Worm (Caenorhabditis elegans) whole organism, L2 larva: ENCODE results near the gene cam-1.
A peak's percentile ranks its signal among the peaks of the same experiment; 100 is the strongest.

Experiments
- C34F6.9 ChIP-seq: fragments of 150-350 bp; optimal IDR thresholded peaks from 2 replicates; lab custom pipeline; 2014; ENCODE audit warnings: missing biosample characterization, missing genetic modification characterization
- F13H6.1 ChIP-seq: sonication (generic microtip); optimal IDR thresholded peaks from 2 replicates; lab custom pipeline; 2016; ENCODE audit warnings: missing genetic modification characterization, missing compliant biosample characterization
- R02D3.7 ChIP-seq: fragments of 150-350 bp; optimal IDR thresholded peaks from 2 replicates; lab custom pipeline; 2014; ENCODE audit warnings: missing biosample characterization, missing genetic modification characterization
- Y55F3AM.14 ChIP-seq: fragments of 200-800 bp; sonication (Bioruptor generic); optimal IDR thresholded peaks from 2 replicates; lab custom pipeline; 2018; ENCODE audit warnings: mild to moderate bottlenecking, missing genetic modification characterization, missing compliant biosample characterization
- ZK546.5 ChIP-seq: sonication (generic microtip); optimal IDR thresholded peaks from 2 replicates; lab custom pipeline; 2017; ENCODE audit warnings: missing biosample characterization, missing genetic modification characterization
- aly-2 ChIP-seq: fragments of 150-350 bp; optimal IDR thresholded peaks from 2 replicates; lab custom pipeline; 2014; ENCODE audit warnings: missing biosample characterization, missing genetic modification characterization
- ama-1 ChIP-seq: fragments of 150-350 bp; optimal IDR thresholded peaks from 2 replicates; lab custom pipeline; 2018; ENCODE audit warnings: inconsistent platforms
- blmp-1 ChIP-seq: sonication (generic microtip); optimal IDR thresholded peaks from 2 replicates; lab custom pipeline; 2017; ENCODE audit warnings: missing genetic modification characterization, mild to moderate bottlenecking, missing compliant biosample characterization, antibody characterized with exemption, moderate library complexity; ENCODE audit not compliant: insufficient read depth
- crh-2 ChIP-seq: sonication (generic microtip); optimal IDR thresholded peaks from 2 replicates; lab custom pipeline; 2017; ENCODE audit warnings: missing biosample characterization, missing genetic modification characterization
- egl-27 ChIP-seq: sonication (generic microtip); optimal IDR thresholded peaks from 3 replicates; lab custom pipeline; 2017; ENCODE audit warnings: missing biosample characterization, missing genetic modification reagents, missing genetic modification characterization
- elt-1 ChIP-seq: fragments of 150-350 bp; optimal IDR thresholded peaks from 2 replicates; lab custom pipeline; 2014; ENCODE audit warnings: missing biosample characterization, missing genetic modification characterization
- fos-1 ChIP-seq: fragments of 150-350 bp; optimal IDR thresholded peaks from 2 replicates; lab custom pipeline; 2014; ENCODE audit warnings: missing biosample characterization, missing genetic modification characterization
- gmeb-1 ChIP-seq: fragments of 150-350 bp; optimal IDR thresholded peaks from 2 replicates; lab custom pipeline; 2014; ENCODE audit warnings: missing biosample characterization, missing genetic modification characterization
- lin-11 ChIP-seq: fragments of 150-350 bp; sonication (generic microtip); optimal IDR thresholded peaks from 2 replicates; lab custom pipeline; 2014; ENCODE audit warnings: missing biosample characterization, missing genetic modification characterization, inconsistent platforms, mixed read lengths
- lin-13 ChIP-seq: fragments of 150-350 bp; optimal IDR thresholded peaks from 2 replicates; lab custom pipeline; 2014; ENCODE audit warnings: missing biosample characterization, missing genetic modification reagents, missing genetic modification characterization
- lsy-2 ChIP-seq, 2 experiments: fragments of 150-350 bp in 1 of 2; sonication (generic microtip) in 1 of 2; optimal IDR thresholded peaks; 2 replicates each; lab custom pipeline; 2014 to 2017; ENCODE audit warnings: missing biosample characterization in 2 of 2, missing genetic modification characterization in 2 of 2
- mab-5 ChIP-seq: fragments of 150-350 bp; optimal IDR thresholded peaks from 2 replicates; lab custom pipeline; 2014; ENCODE audit warnings: missing biosample characterization, missing genetic modification characterization
- mbf-1 ChIP-seq: sonication (generic microtip); optimal IDR thresholded peaks from 2 replicates; lab custom pipeline; 2017; ENCODE audit warnings: missing biosample characterization, missing genetic modification characterization
- mdl-1 ChIP-seq, 2 experiments: fragments of 150-350 bp in 1 of 2; sonication (generic microtip) in 1 of 2; optimal IDR thresholded peaks; 2 replicates each; lab custom pipeline; 2017; ENCODE audit warnings: missing biosample characterization in 2 of 2, missing genetic modification characterization in 2 of 2
- nhr-10 ChIP-seq: sonication (generic microtip); optimal IDR thresholded peaks from 2 replicates; lab custom pipeline; 2017; ENCODE audit warnings: missing biosample characterization, missing genetic modification characterization
- nhr-11 ChIP-seq: fragments of 150-350 bp; optimal IDR thresholded peaks from 2 replicates; lab custom pipeline; 2014; ENCODE audit warnings: missing biosample characterization, missing genetic modification characterization
- nhr-12 ChIP-seq: fragments of 150-350 bp; optimal IDR thresholded peaks from 2 replicates; lab custom pipeline; 2014; ENCODE audit warnings: missing biosample characterization, missing genetic modification characterization
- nhr-129 ChIP-seq: fragments of 150-350 bp; optimal IDR thresholded peaks from 2 replicates; lab custom pipeline; 2014; ENCODE audit warnings: missing biosample characterization, missing genetic modification characterization
- nhr-21 ChIP-seq: fragments of 150-350 bp; optimal IDR thresholded peaks from 2 replicates; lab custom pipeline; 2014; ENCODE audit warnings: missing biosample characterization, missing genetic modification characterization
- nhr-23 ChIP-seq: fragments of 150-350 bp; optimal IDR thresholded peaks from 2 replicates; lab custom pipeline; 2014; ENCODE audit warnings: missing biosample characterization, missing genetic modification reagents, missing genetic modification characterization
- nhr-237 ChIP-seq: fragments of 150-350 bp; optimal IDR thresholded peaks from 2 replicates; lab custom pipeline; 2014; ENCODE audit warnings: missing biosample characterization, missing genetic modification characterization
- nhr-25 ChIP-seq: fragments of 150-350 bp; sonication (generic microtip); optimal IDR thresholded peaks from 3 replicates; lab custom pipeline; 2014; ENCODE audit warnings: missing biosample characterization, missing genetic modification characterization
- nhr-6 ChIP-seq: fragments of 150-350 bp; optimal IDR thresholded peaks from 2 replicates; lab custom pipeline; 2014; ENCODE audit warnings: missing biosample characterization, missing genetic modification characterization
- nhr-77 ChIP-seq: fragments of 150-350 bp; optimal IDR thresholded peaks from 2 replicates; lab custom pipeline; 2014; ENCODE audit warnings: missing biosample characterization, missing genetic modification characterization
- peb-1 ChIP-seq: fragments of 150-350 bp; optimal IDR thresholded peaks from 2 replicates; lab custom pipeline; 2014; ENCODE audit warnings: missing biosample characterization, missing genetic modification characterization
- sem-4 ChIP-seq: fragments of 150-350 bp; optimal IDR thresholded peaks from 2 replicates; lab custom pipeline; 2014; ENCODE audit warnings: missing biosample characterization, missing genetic modification reagents, missing genetic modification characterization
- sma-3 ChIP-seq: sonication (generic microtip); optimal IDR thresholded peaks from 2 replicates; lab custom pipeline; 2016; ENCODE audit warnings: missing genetic modification reagents, missing genetic modification characterization, missing compliant biosample characterization
- sma-9 ChIP-seq, 2 experiments: fragments of 150-350 bp in 1 of 2; sonication (generic microtip) in 1 of 2; optimal IDR thresholded peaks; 2 replicates each; lab custom pipeline; 2014 to 2016; ENCODE audit warnings: missing genetic modification characterization in 2 of 2, mild to moderate bottlenecking in 1 of 2, missing biosample characterization in 1 of 2, missing compliant biosample characterization in 1 of 2, missing genetic modification reagents in 1 of 2, moderate library complexity in 1 of 2
- snpc-4 ChIP-seq: fragments of 150-350 bp; optimal IDR thresholded peaks from 2 replicates; lab custom pipeline; 2014; ENCODE audit warnings: missing biosample characterization, missing genetic modification characterization
- unc-39 ChIP-seq: fragments of 150-350 bp; optimal IDR thresholded peaks from 2 replicates; lab custom pipeline; 2014; ENCODE audit warnings: missing biosample characterization, missing genetic modification characterization
- unc-55 ChIP-seq: fragments of 150-350 bp; sonication (generic microtip); optimal IDR thresholded peaks from 3 replicates; lab custom pipeline; 2014; ENCODE audit warnings: missing biosample characterization, missing genetic modification reagents, missing genetic modification characterization
- unc-62 ChIP-seq: fragments of 150-350 bp; optimal IDR thresholded peaks from 2 replicates; lab custom pipeline; 2014; ENCODE audit warnings: missing biosample characterization, missing genetic modification reagents, missing genetic modification characterization
- zag-1 ChIP-seq: fragments of 150-350 bp; optimal IDR thresholded peaks from 2 replicates; lab custom pipeline; 2014; ENCODE audit warnings: missing biosample characterization, missing genetic modification characterization
- ztf-1 ChIP-seq: fragments of 200-800 bp; sonication (Bioruptor generic); conservative IDR thresholded peaks from 2 replicates; pipeline ENCODE4 v1.3.6; 2022; ENCODE audit warnings: missing genetic modification characterization, missing compliant biosample characterization
- ztf-11 ChIP-seq: sonication (generic microtip); optimal IDR thresholded peaks from 2 replicates; lab custom pipeline; 2017; ENCODE audit warnings: missing biosample characterization, missing genetic modification characterization
- ztf-4 ChIP-seq: fragments of 150-350 bp; optimal IDR thresholded peaks from 2 replicates; lab custom pipeline; 2014; ENCODE audit warnings: missing biosample characterization, missing genetic modification characterization

Gene cam-1

ce11 chrII:9279016-9279415, 31.1 kb downstream of the cam-1 start:
- TF ChIP-seq nhr-21 (tag; lab: Kevin White, UChicago), result no peak
- no peak for TF ChIP-seq ztf-4 (tag; lab: Kevin White, UChicago)

DNA sequence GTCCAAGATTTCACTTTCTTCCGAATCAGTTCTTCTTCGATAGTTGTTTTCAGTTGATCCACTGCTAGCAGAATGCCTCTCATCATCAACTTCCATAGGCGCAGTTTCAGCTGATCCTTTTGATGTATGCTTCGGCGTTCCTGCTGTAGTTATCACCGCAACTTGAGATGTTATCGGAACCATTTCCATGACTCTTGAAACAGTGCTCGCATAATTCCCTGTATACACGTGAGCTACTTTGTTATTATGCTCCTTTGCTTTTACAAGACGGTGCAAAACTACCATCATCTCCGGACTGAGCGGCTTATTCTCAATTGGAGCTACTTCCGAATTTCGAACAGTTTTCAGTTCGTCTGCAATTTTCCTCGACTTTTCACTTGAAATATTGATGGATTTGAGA, 33.0 kb downstream of the cam-1 start:
- TF ChIP-seq aly-2 (tag; lab: Kevin White, UChicago) (no peak), nhr-77 (tag; lab: Kevin White, UChicago) (no peak), lin-11 (tag; lab: Kevin White, UChicago) (no peak), ztf-1 (GFP tag; lab: Robert Waterston, UW) (no peak), ama-1 (lab: Kevin White, UChicago) (no peak), blmp-1 (tag; lab: Kevin White, UChicago) (no peak), mbf-1 (tag; lab: Kevin White, UChicago) (no peak), mdl-1 (tag; optimal IDR thresholded peaks at IDR 0.05; lab: Kevin White, UChicago) (no peak), nhr-237 (tag; lab: Kevin White, UChicago) (no peak), nhr-6 (tag; lab: Kevin White, UChicago) (no peak)

- TF ChIP-seq nhr-12 (no peak), ztf-1 (GFP tag; lab: Robert Waterston, UW) (no peak), crh-2 (tag; lab: Kevin White, UChicago) (peak; percentile 8), lsy-2 (tag; optimal IDR thresholded peaks at IDR 0.05; lab: Kevin White, UChicago) (peak in 1 of 2 experiments; percentile 6)
Observed at ce11 chrII:9275173-9275572, 34.9 kb downstream of the cam-1 start.

DNA sequence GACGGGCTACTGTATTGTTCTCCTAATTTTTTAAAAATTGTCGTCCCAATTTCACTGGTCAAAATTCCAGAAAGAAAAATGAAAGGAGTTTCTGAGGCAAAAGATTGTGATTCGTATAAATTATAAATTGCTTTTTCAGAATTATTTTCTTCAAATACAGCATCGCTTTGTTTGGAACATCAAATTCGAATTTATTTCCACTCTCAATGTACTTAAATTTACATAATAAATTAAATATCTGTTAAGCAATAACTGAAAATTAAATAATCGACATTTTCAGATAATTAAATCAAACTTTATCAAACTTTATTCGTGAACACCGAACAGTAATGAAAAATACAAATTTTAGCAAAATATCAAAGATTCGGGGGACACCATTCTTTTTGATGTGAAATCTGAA, 35.4 kb downstream of the cam-1 start:
- TF ChIP-seq sma-9 (GFP tag; optimal IDR thresholded peaks at IDR 0.05; lab: Kevin White, UChicago), result no peak
- TF ChIP-seq sma-9 (tag; optimal IDR thresholded peaks at IDR 0.05; lab: Kevin White, UChicago), result no peak
- TF ChIP-seq gmeb-1 (tag; lab: Kevin White, UChicago), result no peak
- no peak for TF ChIP-seq nhr-23
- no peak for TF ChIP-seq ztf-11 (tag; lab: Kevin White, UChicago)
- no peak for TF ChIP-seq mab-5 (tag; lab: Kevin White, UChicago)
- no peak for TF ChIP-seq elt-1 (tag; lab: Kevin White, UChicago)
- TF ChIP-seq lin-13 (GFP tag; lab: Kevin White, UChicago), result no peak
- TF ChIP-seq sem-4 (tag; lab: Kevin White, UChicago), result no peak
- no peak for TF ChIP-seq ztf-1 (GFP tag; lab: Robert Waterston, UW)
- TF ChIP-seq ZK546.5, result no peak
- TF ChIP-seq nhr-25, result no peak

- peak; percentile 6 for TF ChIP-seq Y55F3AM.14 (GFP tag; lab: Kevin White, UChicago)
- TF ChIP-seq unc-39 (tag; lab: Kevin White, UChicago), result no peak
- TF ChIP-seq lsy-2 (tag; optimal IDR thresholded peaks at IDR 0.05; lab: Kevin White, UChicago), result peak; percentile 63 to 90
- no peak for TF ChIP-seq aly-2 (tag; lab: Kevin White, UChicago)
- TF ChIP-seq egl-27 (tag; lab: Kevin White, UChicago), result peak; percentile 79
- TF ChIP-seq nhr-21 (tag; lab: Kevin White, UChicago), result peak; percentile 70
- peak; percentile 62 for TF ChIP-seq lin-11 (tag; lab: Kevin White, UChicago)
- peak; percentile 62 for TF ChIP-seq blmp-1 (tag; lab: Kevin White, UChicago)
- TF ChIP-seq unc-62 (GFP tag; lab: Kevin White, UChicago), result no peak
- no peak for TF ChIP-seq peb-1 (tag; lab: Kevin White, UChicago)
- TF ChIP-seq unc-55 (GFP tag; lab: Kevin White, UChicago), result peak; percentile 74
- peak; percentile 73 for TF ChIP-seq ztf-4 (tag; lab: Kevin White, UChicago)
- peak; percentile 81 for TF ChIP-seq nhr-6 (tag; lab: Kevin White, UChicago)
- TF ChIP-seq gmeb-1 (tag; lab: Kevin White, UChicago), result peak; percentile 73
- peak; percentile 7 for TF ChIP-seq sem-4 (tag; lab: Kevin White, UChicago)
- TF ChIP-seq nhr-10 (tag; lab: Kevin White, UChicago), result no peak
- peak; percentile 66 for TF ChIP-seq snpc-4 (tag; lab: Kevin White, UChicago)
- TF ChIP-seq ama-1 (lab: Kevin White, UChicago), result peak; percentile 82
- peak; percentile 90 for TF ChIP-seq sma-9 (GFP tag; optimal IDR thresholded peaks at IDR 0.05; lab: Kevin White, UChicago)
- TF ChIP-seq sma-9 (tag; optimal IDR thresholded peaks at IDR 0.05; lab: Kevin White, UChicago), result no peak
- peak; percentile 92 for TF ChIP-seq crh-2 (tag; lab: Kevin White, UChicago)
- no peak for TF ChIP-seq nhr-77 (tag; lab: Kevin White, UChicago)
- peak; percentile 90 for TF ChIP-seq nhr-25
- peak; percentile 89 for TF ChIP-seq F13H6.1 (tag; lab: Kevin White, UChicago)
- TF ChIP-seq mdl-1 (tag; optimal IDR thresholded peaks at IDR 0.05; lab: Kevin White, UChicago), result peak; percentile 67 to 89
- TF ChIP-seq zag-1, result peak; percentile 76
- TF ChIP-seq nhr-129 (tag; lab: Kevin White, UChicago), result peak; percentile 89
- no peak for TF ChIP-seq R02D3.7 (tag; lab: Kevin White, UChicago)
- peak; percentile 83 for TF ChIP-seq mab-5 (tag; lab: Kevin White, UChicago)
- TF ChIP-seq sma-3 (GFP tag; lab: Kevin White, UChicago), result peak; percentile 77
- TF ChIP-seq C34F6.9 (tag; lab: Kevin White, UChicago), result peak; percentile 92
- peak; percentile 95 for TF ChIP-seq fos-1 (tag; lab: Kevin White, UChicago)
- TF ChIP-seq lin-13 (GFP tag; lab: Kevin White, UChicago), result peak; percentile 63
- no peak for TF ChIP-seq elt-1 (tag; lab: Kevin White, UChicago)
- no peak for TF ChIP-seq ztf-1 (GFP tag; lab: Robert Waterston, UW)
- TF ChIP-seq nhr-11, result no peak
Observed at ce11 chrII:9273984-9274383, 36.1 kb downstream of the cam-1 start.
